Worm (Caenorhabditis elegans) whole organism, late embryonic: ENCODE data around the gene srh-200.

ENCODE experiments used
- K09A11.1 ChIP-seq: sonication (generic microtip); optimal IDR thresholded peaks from 2 replicates; lab custom pipeline; 2017; ENCODE audit warnings: antibody characterized with exemption, mild to moderate bottlenecking, missing genetic modification characterization, missing compliant biosample characterization; ENCODE audit not compliant: insufficient read depth
- ceh-9 ChIP-seq: sonication (generic microtip); optimal IDR thresholded peaks from 2 replicates; lab custom pipeline; 2016; ENCODE audit warnings: mild to moderate bottlenecking, missing genetic modification characterization, inconsistent platforms, missing compliant biosample characterization
- dmd-4 ChIP-seq: sonication (generic microtip); optimal IDR thresholded peaks from 2 replicates; lab custom pipeline; 2016; ENCODE audit warnings: borderline replicate concordance, missing genetic modification characterization, missing compliant biosample characterization
- hlh-15 ChIP-seq: sonication (generic microtip); optimal IDR thresholded peaks from 2 replicates; lab custom pipeline; 2016; ENCODE audit warnings: missing genetic modification characterization, missing compliant biosample characterization
- nhr-11 ChIP-seq: fragments of 150-350 bp; optimal IDR thresholded peaks from 2 replicates; lab custom pipeline; 2014; ENCODE audit warnings: missing biosample characterization, missing genetic modification characterization

DNA sequence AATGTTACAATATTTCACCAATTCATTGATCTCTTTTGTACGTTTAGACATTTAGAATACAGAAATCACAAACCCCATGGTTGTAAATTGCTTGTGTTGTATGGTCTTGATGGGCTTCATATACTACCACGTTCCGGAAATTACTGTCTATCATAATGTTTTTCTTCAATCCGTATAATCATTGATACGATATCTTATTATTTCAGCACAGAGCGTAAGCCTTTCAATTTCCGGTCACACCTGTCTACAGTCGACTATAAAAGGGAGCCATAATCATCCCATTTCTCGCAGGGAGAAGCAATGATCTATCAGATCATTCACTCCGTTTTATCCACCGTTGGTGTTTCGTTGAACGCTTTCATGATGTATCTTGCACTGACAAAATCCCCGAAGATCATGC, 24.0 kb downstream of the srh-200 start, which contains the start of gene srd-30:
- TF ChIP-seq ceh-9 (tag; lab: Kevin White, UChicago) (no peak), hlh-15 (tag; lab: Kevin White, UChicago) (no peak), dmd-4 (tag; lab: Kevin White, UChicago) (no peak), nhr-11 (tag; lab: Kevin White, UChicago) (no peak), K09A11.1 (tag; lab: Kevin White, UChicago) (no peak)
